Worm (Caenorhabditis elegans) whole organism, early embryonic: Measurements from ENCODE around the gene R02D5.8.

ENCODE experiments used
- B0310.2 ChIP-seq: sonication (generic microtip); optimal IDR thresholded peaks from 2 replicates; lab custom pipeline; 2016; ENCODE audit warnings: mild to moderate bottlenecking, missing genetic modification characterization, missing compliant biosample characterization
- F13C5.2 ChIP-seq: sonication (generic microtip); optimal IDR thresholded peaks from 2 replicates; lab custom pipeline; 2017; ENCODE audit warnings: mild to moderate bottlenecking, missing genetic modification characterization, inconsistent platforms, missing compliant biosample characterization
- aly-1 ChIP-seq: sonication (generic microtip); optimal IDR thresholded peaks from 2 replicates; lab custom pipeline; 2016; ENCODE audit warnings: missing genetic modification characterization, missing compliant biosample characterization
- ama-1 ChIP-seq: fragments of 150-350 bp; optimal IDR thresholded peaks from 2 replicates; lab custom pipeline; 2014
- ceh-13 ChIP-seq: fragments of 200-800 bp; sonication (Bioruptor generic); optimal IDR thresholded peaks from 2 replicates; lab custom pipeline; 2018; ENCODE audit warnings: mild to moderate bottlenecking, missing genetic modification characterization, missing compliant biosample characterization
- ceh-36 ChIP-seq: sonication (generic microtip); optimal IDR thresholded peaks from 2 replicates; lab custom pipeline; 2016; ENCODE audit warnings: missing genetic modification characterization, inconsistent platforms, missing compliant biosample characterization
- ets-7 ChIP-seq: sonication (generic microtip); optimal IDR thresholded peaks from 2 replicates; lab custom pipeline; 2016; ENCODE audit warnings: missing genotype, missing genetic modification characterization, missing compliant biosample characterization
- flt-1 ChIP-seq: fragments of 200-800 bp; sonication (Bioruptor generic); IDR thresholded peaks from 2 replicates; pipeline ENCODE4 v1.3.6; 2022; ENCODE audit warnings: missing genetic modification characterization, missing compliant biosample characterization
- hmbx-1 ChIP-seq: sonication (generic microtip); optimal IDR thresholded peaks from 2 replicates; lab custom pipeline; 2016; ENCODE audit warnings: mild to moderate bottlenecking, missing genetic modification characterization, missing compliant biosample characterization
- hmg-4 ChIP-seq: fragments of 200-800 bp; sonication (Bioruptor generic); optimal IDR thresholded peaks from 2 replicates; lab custom pipeline; 2018; ENCODE audit warnings: mild to moderate bottlenecking, missing genetic modification characterization, missing compliant biosample characterization
- hnd-1 ChIP-seq: sonication (generic microtip); optimal IDR thresholded peaks from 2 replicates; lab custom pipeline; 2016; ENCODE audit warnings: missing genetic modification characterization, missing compliant biosample characterization
- pes-1 ChIP-seq: fragments of 200-800 bp; sonication (Bioruptor generic); IDR thresholded peaks from 2 replicates; pipeline ENCODE4 v1.3.6; 2022; ENCODE audit warnings: missing genetic modification reagents, missing genetic modification characterization, missing compliant biosample characterization
- scrt-1 ChIP-seq: fragments of 200-800 bp; sonication (Bioruptor generic); IDR thresholded peaks from 2 replicates; pipeline ENCODE4 v1.3.6; 2022; ENCODE audit warnings: missing genetic modification characterization, missing compliant biosample characterization
- sea-1 ChIP-seq: fragments of 200-800 bp; sonication (Bioruptor generic); conservative IDR thresholded peaks from 2 replicates; pipeline ENCODE4 v1.3.6; 2022; ENCODE audit warnings: missing genetic modification characterization, missing compliant biosample characterization
- tbx-11 ChIP-seq: fragments of 200-800 bp; sonication (Bioruptor generic); IDR thresholded peaks from 2 replicates; pipeline ENCODE4 v1.3.6; 2022; ENCODE audit warnings: missing genetic modification characterization, missing compliant biosample characterization
- tbx-37 ChIP-seq: fragments of 200-800 bp; sonication (Bioruptor generic); conservative IDR thresholded peaks from 2 replicates; pipeline ENCODE4 v1.3.6; 2022; ENCODE audit warnings: missing genetic modification reagents, missing genetic modification characterization, missing compliant biosample characterization
- tra-4 ChIP-seq: sonication (generic microtip); optimal IDR thresholded peaks from 2 replicates; lab custom pipeline; 2017; ENCODE audit warnings: missing genetic modification characterization, missing compliant biosample characterization

The R02D5.8 gene

DNA sequence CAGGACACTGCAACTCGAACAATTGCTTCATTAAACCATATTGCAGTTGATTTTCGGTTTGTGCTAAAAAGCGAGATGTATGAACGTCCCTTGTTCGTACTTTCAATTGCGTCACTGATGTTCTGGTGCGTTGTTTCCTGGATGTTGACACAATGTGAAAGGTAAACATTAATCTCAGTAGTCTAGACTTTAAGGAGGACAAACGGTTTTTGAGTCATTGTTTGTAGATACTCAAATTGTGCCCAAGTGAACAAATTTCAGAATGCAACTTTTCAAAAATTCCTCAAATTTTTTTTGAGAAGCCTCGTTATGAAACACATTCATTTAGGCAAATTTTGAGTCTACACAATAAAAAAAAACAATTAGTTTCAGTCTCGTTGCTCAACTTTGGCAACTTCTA, 21.8 kb upstream of the R02D5.8 start:
- TF ChIP-seq B0310.2 (tag; lab: Kevin White, UChicago) (no peak), hmg-4 (GFP tag; lab: Kevin White, UChicago) (no peak), hnd-1 (tag; lab: Kevin White, UChicago) (no peak), scrt-1 (no peak), tra-4 (no peak), F13C5.2 (no peak), flt-1 (GFP tag; lab: Robert Waterston, UW) (no peak), sea-1 (GFP tag; lab: Robert Waterston, UW) (no peak), ets-7 (tag; lab: Kevin White, UChicago) (no peak), ceh-36 (tag; lab: Kevin White, UChicago) (no peak), ama-1 (lab: Kevin White, UChicago) (no peak), ceh-13 (GFP tag; lab: Kevin White, UChicago) (no peak), pes-1 (GFP tag; lab: Robert Waterston, UW) (no peak)

DNA sequence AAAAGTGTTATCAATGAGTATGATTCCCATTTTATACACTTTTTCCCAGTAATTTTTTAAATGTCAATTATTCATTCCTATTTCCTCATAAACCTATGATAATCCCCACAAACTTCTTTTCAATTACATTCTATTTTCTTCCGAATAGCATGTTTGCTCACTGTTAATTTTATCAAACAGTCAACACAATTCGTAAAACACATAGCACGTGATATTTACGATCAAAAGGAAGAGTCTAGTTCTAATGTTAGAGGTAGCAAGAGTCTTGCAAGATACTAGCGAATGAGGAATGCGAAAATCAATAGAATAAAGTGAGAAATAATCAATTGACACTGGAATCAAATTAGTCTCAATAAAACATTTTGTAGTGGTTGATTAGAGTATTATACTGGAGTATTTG, 20.2 kb upstream of the R02D5.8 start:
- no peak for TF ChIP-seq pes-1 (GFP tag; lab: Robert Waterston, UW)
- no peak for TF ChIP-seq scrt-1
- no peak for TF ChIP-seq tbx-37 (GFP tag; lab: Robert Waterston, UW)
- TF ChIP-seq F13C5.2, result no peak
- no peak for TF ChIP-seq tbx-11
- no peak for TF ChIP-seq ceh-13 (GFP tag; lab: Kevin White, UChicago)
- TF ChIP-seq flt-1 (GFP tag; lab: Robert Waterston, UW), result no peak
- no peak for TF ChIP-seq sea-1 (GFP tag; lab: Robert Waterston, UW)
- no peak for TF ChIP-seq aly-1
- no peak for TF ChIP-seq ets-7 (tag; lab: Kevin White, UChicago)
- no peak for TF ChIP-seq hmg-4 (GFP tag; lab: Kevin White, UChicago)
- no peak for TF ChIP-seq ama-1 (lab: Kevin White, UChicago)

DNA sequence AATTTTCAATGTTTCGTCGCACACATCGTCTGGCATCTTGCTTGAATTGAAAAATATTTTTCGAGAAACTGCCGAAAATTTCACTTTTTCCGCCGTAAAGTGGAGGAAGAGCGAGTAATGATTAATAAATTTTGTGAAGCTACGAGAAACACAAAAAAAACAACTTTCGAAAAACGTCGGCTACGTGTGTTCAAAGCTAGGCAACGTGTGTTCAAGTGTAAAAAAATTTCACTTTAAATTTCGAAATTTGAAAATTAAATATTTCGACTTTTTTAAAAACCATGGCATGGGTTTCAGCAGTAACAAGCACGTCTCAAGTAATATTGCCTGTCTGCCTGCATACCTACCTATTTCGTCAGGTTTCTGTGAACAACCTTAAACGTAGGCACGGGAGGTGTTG, 17.1 kb upstream of the R02D5.8 start, which contains the start of gene tag-191:
Gene tag-191, minus strand, starts transcription at position 101 of the 400 bp plus-strand sequence.
- TF ChIP-seq sea-1 (GFP tag; lab: Robert Waterston, UW), result no peak
- TF ChIP-seq hnd-1 (tag; lab: Kevin White, UChicago), result no peak
- TF ChIP-seq tra-4, result no peak
- no peak for TF ChIP-seq flt-1 (GFP tag; lab: Robert Waterston, UW)
- no peak for TF ChIP-seq B0310.2 (tag; lab: Kevin White, UChicago)
- TF ChIP-seq scrt-1, result no peak

DNA sequence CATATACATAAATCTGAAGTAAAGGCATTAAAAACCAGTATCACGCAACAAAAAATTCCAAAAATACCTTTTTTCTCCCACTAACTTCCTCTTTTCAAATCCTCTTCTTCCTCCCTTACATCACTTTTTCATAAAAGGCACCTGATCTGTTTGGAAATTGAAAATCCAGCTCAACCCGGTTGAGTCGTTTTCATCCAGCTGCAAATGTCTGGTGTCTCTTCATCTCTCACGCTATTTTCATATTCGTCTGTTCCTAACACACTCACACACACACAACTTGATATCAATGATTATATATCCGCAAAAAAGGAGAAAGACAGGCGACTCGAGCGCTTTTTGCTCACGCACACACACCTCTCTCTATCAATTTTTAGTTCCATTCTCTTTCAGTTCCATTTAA, 13.2 kb upstream of the R02D5.8 start:
- TF ChIP-seq tbx-11, result no peak

DNA sequence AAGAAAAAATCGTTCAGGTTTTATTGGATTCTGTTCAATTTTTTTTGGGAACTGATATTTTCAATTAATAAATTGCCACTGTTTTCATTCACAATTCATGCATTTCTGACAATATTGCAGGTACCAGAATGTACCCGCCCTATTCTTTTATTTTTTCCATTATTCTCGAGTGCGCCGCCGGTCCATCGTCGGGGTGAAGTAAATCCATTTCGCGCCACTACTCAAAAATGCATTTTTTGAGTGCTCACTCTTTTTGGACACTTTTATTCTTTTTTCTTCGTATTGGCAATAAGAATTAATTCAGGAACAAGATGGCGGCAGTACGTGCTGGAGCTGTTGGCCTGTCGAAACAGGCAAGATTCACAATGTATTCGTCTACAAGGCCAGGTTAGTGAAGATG, 11.6 kb upstream of the R02D5.8 start, which contains the start of gene kcnl-4:
Gene kcnl-4, plus strand, starts transcription at position 301 of the 400 bp plus-strand sequence.
- TF ChIP-seq hmbx-1 (tag; lab: Kevin White, UChicago), result no peak
- TF ChIP-seq sea-1 (GFP tag; lab: Robert Waterston, UW), result no peak
- TF ChIP-seq F13C5.2, result no peak
- TF ChIP-seq ama-1 (lab: Kevin White, UChicago), result no peak
- no peak for TF ChIP-seq tbx-37 (GFP tag; lab: Robert Waterston, UW)
- no peak for TF ChIP-seq ets-7 (tag; lab: Kevin White, UChicago)
- no peak for TF ChIP-seq scrt-1
- no peak for TF ChIP-seq ceh-36 (tag; lab: Kevin White, UChicago)
- no peak for TF ChIP-seq tbx-11

DNA sequence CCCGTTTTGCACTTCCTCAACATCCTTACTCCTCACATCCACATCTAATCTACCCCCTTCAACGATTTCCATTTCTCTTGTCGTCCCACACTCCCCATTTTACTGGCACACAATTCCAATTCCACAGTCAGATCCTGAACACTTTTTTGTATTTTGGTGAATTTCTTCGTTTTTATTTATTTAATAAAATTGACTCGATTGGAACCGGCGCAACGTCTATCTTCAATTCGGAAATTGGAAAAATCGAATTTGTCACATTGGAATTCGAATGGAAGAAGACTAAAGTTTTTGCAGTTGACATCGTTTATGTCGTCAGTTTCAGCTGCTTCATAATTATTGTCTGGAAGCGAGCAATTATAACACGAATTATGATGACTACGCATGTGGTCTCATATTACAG, 8.0 kb upstream of the R02D5.8 start:
- no peak for TF ChIP-seq ets-7 (tag; lab: Kevin White, UChicago)
- TF ChIP-seq hmg-4 (GFP tag; lab: Kevin White, UChicago), result no peak
- TF ChIP-seq tbx-11, result no peak
- TF ChIP-seq aly-1, result no peak
- no peak for TF ChIP-seq tra-4
- no peak for TF ChIP-seq pes-1 (GFP tag; lab: Robert Waterston, UW)
- TF ChIP-seq hmbx-1 (tag; lab: Kevin White, UChicago), result no peak

DNA sequence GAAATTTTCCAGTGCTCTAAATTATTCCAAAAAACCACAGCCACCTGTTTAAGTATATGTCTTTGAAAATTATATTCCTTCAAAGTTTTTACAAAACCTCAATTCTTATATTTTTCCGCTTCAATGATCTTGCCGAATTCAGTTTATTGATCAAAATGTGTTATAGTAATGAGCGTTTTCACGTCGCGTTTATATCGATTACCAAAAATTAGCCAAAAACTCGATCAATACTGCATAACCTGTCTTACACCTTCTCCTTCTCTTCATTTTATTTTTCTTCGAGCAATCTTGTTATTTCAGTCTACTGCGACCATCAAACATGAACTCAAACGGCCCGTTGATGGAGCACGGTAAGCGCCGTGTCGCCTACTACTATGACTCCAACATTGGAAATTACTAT, 5.9 kb upstream of the R02D5.8 start, which contains the start of gene hda-1:
Gene hda-1, plus strand, starts transcription at position 301 of the 400 bp plus-strand sequence.
- TF ChIP-seq ceh-13 (GFP tag; lab: Kevin White, UChicago) (no peak), ceh-36 (tag; lab: Kevin White, UChicago) (no peak), hnd-1 (tag; lab: Kevin White, UChicago) (no peak), F13C5.2 (no peak), hmg-4 (GFP tag; lab: Kevin White, UChicago) (no peak)

DNA sequence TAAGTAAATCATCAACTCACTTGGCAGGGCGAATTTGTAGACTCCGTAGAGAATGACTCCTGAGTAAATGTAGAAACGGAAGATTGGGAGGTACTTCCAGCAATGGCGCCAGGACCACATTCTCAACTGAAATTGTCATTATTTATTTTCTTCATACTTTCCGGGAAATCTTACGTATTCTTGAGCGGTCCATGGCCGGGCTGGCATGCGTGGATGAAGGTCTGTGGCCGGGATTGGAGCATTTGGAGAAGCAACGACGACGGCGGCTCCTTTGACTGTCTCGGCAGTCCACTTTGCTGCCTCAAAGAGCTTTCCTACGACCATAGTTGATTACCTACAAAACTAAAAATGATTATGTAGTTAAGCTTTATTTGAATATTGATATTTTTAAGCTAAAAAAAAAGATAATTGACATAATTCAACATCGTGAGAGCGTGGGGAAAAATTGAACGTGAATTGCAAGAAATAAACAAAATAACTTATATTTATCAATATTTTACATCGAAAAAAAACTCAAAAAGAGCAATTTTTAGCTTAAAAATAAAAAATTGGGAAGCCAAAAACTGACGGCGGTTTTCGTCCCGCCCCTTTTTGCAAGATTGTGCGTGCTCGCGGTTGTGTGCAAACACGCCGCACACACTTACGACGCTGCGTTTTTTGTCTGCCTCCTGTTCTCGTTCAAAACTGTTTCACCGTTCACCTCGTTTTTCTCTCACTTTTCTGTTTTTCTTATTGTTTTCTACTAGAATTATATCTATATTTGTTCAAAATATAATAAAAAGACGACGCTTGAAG, 4.8 kb upstream of the R02D5.8 start, which contains the start of gene ril-1:
Gene ril-1, minus strand, starts transcription at position 342 of the 795 bp plus-strand sequence.
- TF ChIP-seq hmg-4 (GFP tag; lab: Kevin White, UChicago) (no peak), aly-1 (no peak), ets-7 (tag; lab: Kevin White, UChicago) (no peak), ceh-13 (GFP tag; lab: Kevin White, UChicago) (peak; percentile 32), B0310.2 (tag; lab: Kevin White, UChicago) (no peak), tbx-37 (GFP tag; lab: Robert Waterston, UW) (no peak; the same call in 1 of the 2 replicates), F13C5.2 (peak; percentile 51), sea-1 (GFP tag; lab: Robert Waterston, UW) (0 out of 2 replicates have a peak, but pooled peaks have one; percentile 54), flt-1 (GFP tag; lab: Robert Waterston, UW) (no peak), ceh-36 (tag; lab: Kevin White, UChicago) (no peak), hnd-1 (tag; lab: Kevin White, UChicago) (peak; percentile 8), scrt-1 (no peak), pes-1 (GFP tag; lab: Robert Waterston, UW) (no peak; the same call in 1 of the 2 replicates), hmbx-1 (tag; lab: Kevin White, UChicago) (no peak), ama-1 (lab: Kevin White, UChicago) (no peak), tra-4 (no peak), tbx-11 (no peak)
